Worm (Caenorhabditis elegans) whole organism, midembryonic: ENCODE data around the gene F39F10.3.

ENCODE experiments used
- T22C8.4 ChIP-seq: fragments of 200-800 bp; sonication (Bioruptor generic); IDR thresholded peaks from 2 replicates; pipeline ENCODE4 v1.3.6; 2022; ENCODE audit warnings: missing genetic modification characterization, missing compliant biosample characterization
- cog-1 ChIP-seq: sonication (generic microtip); optimal IDR thresholded peaks from 2 replicates; lab custom pipeline; 2016; ENCODE audit warnings: missing genetic modification characterization, missing compliant biosample characterization
- flt-1 ChIP-seq: fragments of 200-800 bp; sonication (Bioruptor generic); IDR thresholded peaks from 2 replicates; pipeline ENCODE4 v1.3.6; 2022; ENCODE audit warnings: missing genetic modification characterization, missing compliant biosample characterization
- klf-2 ChIP-seq: fragments of 200-800 bp; sonication (Bioruptor generic); conservative IDR thresholded peaks from 2 replicates; pipeline ENCODE4 v1.3.6; 2022; ENCODE audit warnings: missing genetic modification reagents, missing genetic modification characterization, missing compliant biosample characterization
- ref-1 ChIP-seq: fragments of 200-800 bp; sonication (Bioruptor generic); conservative IDR thresholded peaks from 2 replicates; pipeline ENCODE4 v1.3.6; 2022; ENCODE audit warnings: missing genetic modification reagents, missing genetic modification characterization, missing compliant biosample characterization
- ztf-23 ChIP-seq: fragments of 200-800 bp; sonication (Bioruptor generic); IDR thresholded peaks from 2 replicates; pipeline ENCODE4 v1.3.6; 2022; ENCODE audit warnings: missing genetic modification reagents, missing genetic modification characterization, missing compliant biosample characterization
- ztf-29 ChIP-seq: fragments of 200-800 bp; sonication (Bioruptor generic); IDR thresholded peaks from 2 replicates; pipeline ENCODE4 v1.3.6; 2022; ENCODE audit warnings: missing genetic modification reagents, missing genetic modification characterization, missing compliant biosample characterization

DNA sequence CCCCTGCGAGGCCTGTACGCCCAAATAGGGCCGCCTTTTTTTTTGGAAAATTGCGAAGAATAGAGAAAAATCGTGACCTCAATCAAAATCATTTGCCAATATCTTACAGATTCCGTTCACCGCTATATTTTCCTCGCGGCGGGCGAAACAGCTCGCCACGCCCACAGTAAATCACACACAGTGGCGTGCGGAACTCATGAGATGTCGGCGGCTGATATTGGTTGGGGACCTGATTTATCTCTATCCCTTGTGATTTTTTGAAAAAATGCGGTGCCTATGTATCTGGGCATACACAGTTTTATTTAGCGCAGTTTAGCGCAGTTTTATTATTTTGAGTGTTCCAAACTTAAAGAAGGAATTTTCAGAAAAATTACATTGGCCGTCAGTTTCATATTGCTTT is 33.6 kb downstream of the F39F10.3 start:
- TF ChIP-seq ztf-29 (GFP tag; lab: Robert Waterston, UW) (no peak), flt-1 (GFP tag; lab: Robert Waterston, UW) (no peak), klf-2 (GFP tag; lab: Robert Waterston, UW) (no peak), cog-1 (tag; lab: Kevin White, UChicago) (no peak), ref-1 (GFP tag; lab: Robert Waterston, UW) (no peak), T22C8.4 (GFP tag; lab: Robert Waterston, UW) (no peak), ztf-23 (GFP tag; lab: Robert Waterston, UW) (no peak)
